Fruit fly (Drosophila melanogaster) whole organism, embryonic: ENCODE data around the gene GatB.

Source experiments
- ATbp ChIP-seq: fragments of 200-800 bp; sonication (Bioruptor generic); optimal IDR thresholded peaks from 2 replicates; lab custom pipeline; 2017; ENCODE audit warnings: missing biosample characterization, mild to moderate bottlenecking, missing genetic modification characterization, missing genetic modification reagents
- B-H2 ChIP-seq: fragments of 200-800 bp; sonication (Bioruptor generic); optimal IDR thresholded peaks from 2 replicates; lab custom pipeline; 2018; ENCODE audit warnings: missing biosample characterization, mild to moderate bottlenecking, missing genetic modification characterization
- CG10147 ChIP-seq: fragments of 200-800 bp; sonication (Bioruptor generic); optimal IDR thresholded peaks from 2 replicates; lab custom pipeline; 2019; ENCODE audit warnings: missing biosample characterization, mild to moderate bottlenecking, missing genetic modification characterization, moderate library complexity
- CG10209 ChIP-seq: fragments of 200-800 bp; sonication (Bioruptor generic); optimal IDR thresholded peaks from 3 replicates; lab custom pipeline; 2017; ENCODE audit warnings: missing biosample characterization, mild to moderate bottlenecking, missing genetic modification characterization, missing genetic modification reagents
- CG10267 ChIP-seq: fragments of 200-800 bp; sonication (Bioruptor generic); optimal IDR thresholded peaks from 2 replicates; lab custom pipeline; 2018; ENCODE audit warnings: missing biosample characterization, mild to moderate bottlenecking, missing genetic modification characterization, moderate library complexity
- CG10366 ChIP-seq: fragments of 200-800 bp; sonication (Bioruptor generic); IDR thresholded peaks from 2 replicates; pipeline ENCODE4 v1.3.6; 2022; ENCODE audit warnings: missing biosample characterization, missing genetic modification characterization
- CG12155 ChIP-seq: fragments of 200-800 bp; sonication (Bioruptor generic); optimal IDR thresholded peaks from 3 replicates; lab custom pipeline; 2016; ENCODE audit warnings: missing biosample characterization, missing genetic modification characterization
- CG14050 ChIP-seq: fragments of 200-800 bp; sonication (Bioruptor generic); IDR thresholded peaks from 3 replicates; pipeline ENCODE4 v1.3.6; 2022; ENCODE audit warnings: missing biosample characterization, missing genetic modification characterization
- CG15073 ChIP-seq: fragments of 200-800 bp; sonication (Bioruptor generic); optimal IDR thresholded peaks from 2 replicates; lab custom pipeline; 2016; ENCODE audit warnings: missing biosample characterization, missing genetic modification characterization
- CG15696 ChIP-seq: fragments of 200-800 bp; sonication (Bioruptor generic); optimal IDR thresholded peaks from 2 replicates; lab custom pipeline; 2019; ENCODE audit warnings: missing biosample characterization, mild to moderate bottlenecking, missing genetic modification characterization, moderate library complexity
- CG1603 ChIP-seq: fragments of 200-800 bp; sonication (Bioruptor generic); optimal IDR thresholded peaks from 2 replicates; lab custom pipeline; 2019; ENCODE audit warnings: missing biosample characterization, mild to moderate bottlenecking, missing genetic modification characterization, moderate library complexity
- CG17568 ChIP-seq: fragments of 200-800 bp; sonication (Bioruptor generic); optimal IDR thresholded peaks from 2 replicates; lab custom pipeline; 2018; ENCODE audit warnings: missing biosample characterization, mild to moderate bottlenecking, missing genetic modification characterization, moderate library complexity
- CG18011 ChIP-seq: fragments of 200-800 bp; sonication (Bioruptor generic); optimal IDR thresholded peaks from 2 replicates; lab custom pipeline; 2017; ENCODE audit warnings: missing biosample characterization, missing genetic modification characterization, mild to moderate bottlenecking, moderate library complexity, missing genotype
- CG18476 ChIP-seq: fragments of 200-800 bp; sonication (Bioruptor generic); optimal IDR thresholded peaks from 2 replicates; lab custom pipeline; 2016; ENCODE audit warnings: missing biosample characterization, mild to moderate bottlenecking, missing genetic modification characterization
- CG34376 ChIP-seq: fragments of 200-800 bp; sonication (Bioruptor generic); optimal IDR thresholded peaks from 2 replicates; lab custom pipeline; 2018; ENCODE audit warnings: missing biosample characterization, mild to moderate bottlenecking, missing genetic modification characterization
- CG3847 ChIP-seq: fragments of 200-800 bp; sonication (Bioruptor generic); IDR thresholded peaks from 2 replicates; pipeline ENCODE4 v1.3.6; 2022; ENCODE audit warnings: missing biosample characterization, missing genetic modification characterization
- CG4360 ChIP-seq: fragments of 200-800 bp; sonication (Bioruptor generic); IDR thresholded peaks from 2 replicates; pipeline ENCODE4 v1.3.6; 2022; ENCODE audit warnings: missing biosample characterization, missing genetic modification characterization
- CG4820 ChIP-seq: fragments of 200-800 bp; sonication (Bioruptor generic); optimal IDR thresholded peaks from 3 replicates; lab custom pipeline; 2016; ENCODE audit warnings: missing biosample characterization, missing genetic modification characterization
- CG4854 ChIP-seq: fragments of 200-800 bp; sonication (Bioruptor generic); optimal IDR thresholded peaks from 2 replicates; lab custom pipeline; 2016; ENCODE audit warnings: missing biosample characterization, missing genetic modification characterization, inconsistent platforms
- CG6683 ChIP-seq: fragments of 200-800 bp; sonication (Bioruptor generic); optimal IDR thresholded peaks from 2 replicates; lab custom pipeline; 2017; ENCODE audit warnings: missing biosample characterization, mild to moderate bottlenecking, missing genetic modification characterization, missing genetic modification reagents
- CG6765 ChIP-seq: fragments of 200-800 bp; sonication (Bioruptor generic); optimal IDR thresholded peaks from 3 replicates; lab custom pipeline; 2017; ENCODE audit warnings: missing biosample characterization, mild to moderate bottlenecking, missing genetic modification characterization
- CG7556 ChIP-seq: fragments of 200-800 bp; sonication (Bioruptor generic); optimal IDR thresholded peaks from 2 replicates; lab custom pipeline; 2017; ENCODE audit warnings: missing biosample characterization, mild to moderate bottlenecking, missing genetic modification characterization
- CG8290 ChIP-seq, 3 experiments: fragments of 200-800 bp; sonication (Bioruptor generic); optimal IDR thresholded peaks; 2 replicates each; lab custom pipeline; 2016 to 2019; ENCODE audit warnings: missing biosample characterization in 3 of 3, missing genetic modification characterization in 3 of 3, mild to moderate bottlenecking in 2 of 3, moderate library complexity in 1 of 3
- CG8765 ChIP-seq: fragments of 200-800 bp; sonication (Bioruptor generic); IDR thresholded peaks from 2 replicates; pipeline ENCODE4 v1.3.6; 2022; ENCODE audit warnings: missing biosample characterization, missing genetic modification characterization
- Deaf1 ChIP-seq: fragments of 200-800 bp; optimal IDR thresholded peaks from 3 replicates; lab custom pipeline; 2019; ENCODE audit warnings: missing biosample characterization, mild to moderate bottlenecking, missing genetic modification characterization, moderate library complexity
- ERR ChIP-seq: fragments of 200-800 bp; sonication (Bioruptor generic); optimal IDR thresholded peaks from 2 replicates; lab custom pipeline; 2016; ENCODE audit warnings: missing biosample characterization, missing genetic modification characterization
- Ets65A ChIP-seq: fragments of 200-800 bp; sonication (Bioruptor generic); peaks from one replicate; lab custom pipeline; 2016; ENCODE audit warnings: missing biosample characterization, missing genetic modification characterization
- Hr3 ChIP-seq: fragments of 200-800 bp; sonication (Bioruptor generic); optimal IDR thresholded peaks from 3 replicates; lab custom pipeline; 2016; ENCODE audit warnings: missing biosample characterization, missing genetic modification characterization
- Lhr ChIP-seq: fragments of 200-800 bp; sonication (Bioruptor generic); optimal IDR thresholded peaks from 3 replicates; lab custom pipeline; 2017; ENCODE audit warnings: mild to moderate bottlenecking, missing biosample characterization, missing genetic modification reagents, missing genetic modification characterization
- Lim3 ChIP-seq: fragments of 200-800 bp; sonication (Bioruptor generic); IDR thresholded peaks from 2 replicates; pipeline ENCODE4 v1.3.6; 2022; ENCODE audit warnings: missing biosample characterization, missing genetic modification characterization
- NC2α ChIP-seq: fragments of 200-800 bp; sonication (Bioruptor generic); optimal IDR thresholded peaks from 2 replicates; lab custom pipeline; 2016; ENCODE audit warnings: missing biosample characterization, missing genetic modification characterization
- Rx ChIP-seq: fragments of 200-800 bp; sonication (Bioruptor generic); IDR thresholded peaks from 2 replicates; pipeline ENCODE4 v1.3.6; 2022; ENCODE audit warnings: missing biosample characterization, missing genetic modification characterization
- Trl ChIP-seq, 3 experiments: fragments of >200 bp in 2 of 3; fragments of 200-800 bp in 1 of 3; sonication (Bioruptor generic) in 1 of 3; optimal IDR thresholded peaks; 2 replicates in 1 of 3; 3 replicates in 2 of 3; lab custom pipeline; 2016 to 2017; ENCODE audit warnings: missing biosample characterization in 1 of 3, missing genetic modification characterization in 1 of 3
- az2 ChIP-seq: fragments of 200-800 bp; sonication (Bioruptor generic); optimal IDR thresholded peaks from 3 replicates; lab custom pipeline; 2016; ENCODE audit warnings: missing biosample characterization, missing genetic modification characterization
- bbx ChIP-seq: fragments of 200-800 bp; sonication (Bioruptor generic); IDR thresholded peaks from 2 replicates; pipeline ENCODE4 v1.3.6; 2022; ENCODE audit warnings: missing biosample characterization, missing genetic modification characterization; ENCODE audit not compliant: partially characterized antibody
- bsh ChIP-seq, 2 experiments: fragments of 200-800 bp; sonication (Bioruptor generic); optimal IDR thresholded peaks; 2 replicates each; lab custom pipeline; 2017 to 2018; ENCODE audit warnings: mild to moderate bottlenecking in 2 of 2, missing biosample characterization in 2 of 2, missing genetic modification characterization in 2 of 2, moderate library complexity in 1 of 2
- corto ChIP-seq: fragments of 200-800 bp; sonication (Bioruptor generic); optimal IDR thresholded peaks from 2 replicates; lab custom pipeline; 2016; ENCODE audit warnings: missing biosample characterization, mild to moderate bottlenecking, missing genetic modification characterization, moderate library complexity
- da ChIP-seq: fragments of 200-800 bp; sonication (Bioruptor generic); optimal IDR thresholded peaks from 2 replicates; lab custom pipeline; 2016; ENCODE audit warnings: missing biosample characterization, missing genetic modification characterization
- danr ChIP-seq: fragments of 200-800 bp; sonication (Bioruptor generic); IDR thresholded peaks from 2 replicates; pipeline ENCODE4 v1.3.6; 2022; ENCODE audit warnings: missing biosample characterization, missing genetic modification characterization
- dm ChIP-seq: fragments of 200-800 bp; sonication (Bioruptor generic); optimal IDR thresholded peaks from 3 replicates; lab custom pipeline; 2016; ENCODE audit warnings: missing biosample characterization, missing genetic modification characterization
- dmrt99B ChIP-seq: fragments of 200-800 bp; sonication (Bioruptor generic); optimal IDR thresholded peaks from 2 replicates; lab custom pipeline; 2018; ENCODE audit warnings: missing biosample characterization, mild to moderate bottlenecking, missing genetic modification characterization, moderate library complexity
- en ChIP-seq: fragments of 200-800 bp; sonication (Bioruptor generic); optimal IDR thresholded peaks from 2 replicates; lab custom pipeline; 2016; ENCODE audit warnings: missing biosample characterization, missing genetic modification characterization
- fd64A ChIP-seq: fragments of 200-800 bp; sonication (Bioruptor generic); optimal IDR thresholded peaks from 3 replicates; lab custom pipeline; 2018; ENCODE audit warnings: missing biosample characterization, mild to moderate bottlenecking, missing genetic modification characterization
- grau ChIP-seq: fragments of 200-800 bp; optimal IDR thresholded peaks from 3 replicates; lab custom pipeline; 2019; ENCODE audit warnings: missing biosample characterization, mild to moderate bottlenecking, missing genetic modification characterization, moderate library complexity
- stc ChIP-seq: fragments of 200-800 bp; sonication (Bioruptor generic); IDR thresholded peaks from 2 replicates; pipeline ENCODE4 v1.3.6; 2022; ENCODE audit warnings: missing biosample characterization, missing genetic modification characterization
- wek ChIP-seq: fragments of 200-800 bp; sonication (Bioruptor generic); optimal IDR thresholded peaks from 3 replicates; lab custom pipeline; 2018; ENCODE audit warnings: missing biosample characterization, mild to moderate bottlenecking, missing genetic modification characterization, moderate library complexity
- wor ChIP-seq: fragments of 200-800 bp; sonication (Bioruptor generic); IDR thresholded peaks from 2 replicates; pipeline ENCODE4 v1.3.6; 2022; ENCODE audit warnings: missing biosample characterization, missing genetic modification characterization

GatB gene

dm6 chr3R:24151924-24152809, 22.1 kb upstream of the GatB start, which contains the start of the genes p38a and CG6178 (continued):
- peak; percentile 99 for TF ChIP-seq Hr3 (GFP tag; lab: Kevin White, UChicago)
- peak; percentile 95 for TF ChIP-seq CG6683
- peak; percentile 93 for TF ChIP-seq ATbp
- peak; percentile 94 for TF ChIP-seq Ets65A
- peak; percentile 46 for TF ChIP-seq Lhr (GFP tag; lab: Kevin White, UChicago)
- TF ChIP-seq bsh (GFP tag; optimal IDR thresholded peaks at IDR 0.05; lab: Kevin White, UChicago) = peak; percentile 94 to 97
- peak; percentile 91 for TF ChIP-seq CG12155 (GFP tag; lab: Kevin White, UChicago)
- TF ChIP-seq grau (tag; lab: Kevin White, UChicago) = peak; percentile 98
- TF ChIP-seq Rx (GFP tag; lab: Robert Waterston, UW) = peak; percentile 88
- TF ChIP-seq Trl (optimal IDR thresholded peaks at IDR 0.05; lab: Kevin White, UChicago) = no peak
- TF ChIP-seq Trl (GFP tag; optimal IDR thresholded peaks at IDR 0.05; lab: Kevin White, UChicago) = peak; percentile 15
- TF ChIP-seq Lim3 (GFP tag; lab: Robert Waterston, UW) = peak; percentile 94
- peak; percentile 96 for TF ChIP-seq CG14050 (GFP tag; lab: Robert Waterston, UW)
- TF ChIP-seq ERR (GFP tag; lab: Kevin White, UChicago) = no peak
- TF ChIP-seq stc (GFP tag; lab: Robert Waterston, UW) = peak; percentile 97
- peak; percentile 54 for TF ChIP-seq CG4360 (GFP tag; lab: Robert Waterston, UW)
- peak; percentile 78 for TF ChIP-seq CG18011 (GFP tag; lab: Kevin White, UChicago)
- no peak for TF ChIP-seq NC2α (GFP tag; lab: Kevin White, UChicago)
- peak; percentile 89 for TF ChIP-seq Deaf1
- TF ChIP-seq CG6765 (GFP tag; lab: Kevin White, UChicago) = peak; percentile 95
- peak; percentile 96 for TF ChIP-seq B-H2 (GFP tag; lab: Kevin White, UChicago)
- TF ChIP-seq CG10366 (GFP tag; lab: Robert Waterston, UW) = peak; percentile 96
- TF ChIP-seq dmrt99B (tag; lab: Kevin White, UChicago) = peak; percentile 99
- TF ChIP-seq CG8290 (GFP tag; optimal IDR thresholded peaks at IDR 0.05; lab: Kevin White, UChicago) = peak; percentile 50
- TF ChIP-seq CG8290 (tag; optimal IDR thresholded peaks at IDR 0.05; lab: Kevin White, UChicago) = no peak
- TF ChIP-seq CG15073 (GFP tag; lab: Kevin White, UChicago) = peak; percentile 61
- peak; percentile 93 for TF ChIP-seq az2
- TF ChIP-seq CG8765 = peak; percentile 78
- peak; percentile 91 for TF ChIP-seq CG4820 (GFP tag; lab: Kevin White, UChicago)
- peak; percentile 96 for TF ChIP-seq wor (GFP tag; lab: Robert Waterston, UW)
- TF ChIP-seq CG4854 = peak; percentile 69
- TF ChIP-seq fd64A (GFP tag; lab: Kevin White, UChicago) = peak; percentile 55
- TF ChIP-seq wek = peak; percentile 56
- peak; percentile 94 for TF ChIP-seq CG10267 (tag; lab: Kevin White, UChicago)
- TF ChIP-seq CG3847 (GFP tag; lab: Robert Waterston, UW) = peak; percentile 97
- peak; percentile 94 for TF ChIP-seq danr
- peak; percentile 83 for TF ChIP-seq CG18476 (GFP tag; lab: Kevin White, UChicago)
- TF ChIP-seq CG10147 = peak; percentile 98
- TF ChIP-seq CG1603 (tag; lab: Kevin White, UChicago) = peak; percentile 42
- peak; percentile 68 for TF ChIP-seq CG34376 (GFP tag; lab: Kevin White, UChicago)
- TF ChIP-seq CG7556 (GFP tag; lab: Kevin White, UChicago) = peak; percentile 97
- peak; percentile 81 for TF ChIP-seq corto (GFP tag; lab: Kevin White, UChicago)
- no peak for TF ChIP-seq en (GFP tag; lab: Kevin White, UChicago)
- no peak; the same call in 1 of the 2 replicates for TF ChIP-seq bbx (GFP tag; lab: Robert Waterston, UW)
- peak; percentile 92 for TF ChIP-seq CG15696 (tag; lab: Kevin White, UChicago)
- TF ChIP-seq da (GFP tag; lab: Kevin White, UChicago) = no peak
- TF ChIP-seq CG17568 = peak; percentile 81
- peak; percentile 98 for TF ChIP-seq CG10209 (GFP tag; lab: Kevin White, UChicago)
- TF ChIP-seq dm (GFP tag; lab: Kevin White, UChicago) = no peak
